Fruit fly (Drosophila melanogaster) Kc167 (cell line): ENCODE measurements around the gene PGAP1.

ENCODE experiments used
- Myc ChIP-seq: fragments of >200 bp; optimal IDR thresholded peaks from 2 replicates; lab custom pipeline; 2017; ENCODE audit warnings: missing external identifiers
- h ChIP-seq: fragments of >200 bp; optimal IDR thresholded peaks from 3 replicates; lab custom pipeline; 2018; ENCODE audit warnings: missing external identifiers
- insv ChIP-seq: fragments of >200 bp; optimal IDR thresholded peaks from 3 replicates; lab custom pipeline; 2018; ENCODE audit warnings: missing external identifiers
- psq ChIP-seq: fragments of >200 bp; optimal IDR thresholded peaks from 2 replicates; lab custom pipeline; 2017; ENCODE audit warnings: missing external identifiers
- ttk ChIP-seq: sonication (Bioruptor generic); optimal IDR thresholded peaks from 2 replicates; lab custom pipeline; 2017; ENCODE audit warnings: missing external identifiers

dm6 chrX:5690651-5691379 lies 1.5 kb upstream of the PGAP1 start:
- no peak for TF ChIP-seq insv (lab: Kevin White, UChicago)
- TF ChIP-seq ttk (lab: Kevin White, UChicago): no peak
- TF ChIP-seq psq (lab: Kevin White, UChicago): no peak
- no peak for TF ChIP-seq h (lab: Kevin White, UChicago)
- TF ChIP-seq Myc (lab: Kevin White, UChicago): no peak
